Fruit fly (Drosophila melanogaster): Measurements from ENCODE around the gene Hmu.

The Hmu gene

DNA sequence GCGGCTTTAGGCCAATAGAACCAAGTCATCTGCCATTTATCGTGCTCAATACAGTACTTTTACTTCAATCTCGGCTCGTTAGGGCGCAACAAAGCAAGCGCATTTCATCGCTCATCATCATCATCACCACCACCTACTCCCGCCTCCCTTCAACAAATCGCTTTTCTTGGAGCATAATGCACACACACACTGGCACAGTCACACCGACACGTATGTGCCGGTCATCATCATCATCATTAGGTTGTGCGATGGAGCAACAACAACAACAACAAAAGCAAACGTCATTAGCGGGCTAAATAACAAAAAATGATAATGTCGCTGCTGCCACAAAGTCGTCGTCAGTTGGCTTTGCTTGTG lies 43.2 kb upstream of the Hmu start (continued):
- TF ChIP-seq CG3281 (GFP tag; optimal IDR thresholded peaks at IDR 0.05) (peak; percentile 5), HmgD (GFP tag; optimal IDR thresholded peaks at IDR 0.05) (no peak), Nf-YB (GFP tag; optimal IDR thresholded peaks at IDR 0.05) (peak; percentile 27), dimm (GFP tag; IDR thresholded peaks at IDR 0.05) (no peak), Blimp-1 (GFP tag; optimal IDR thresholded peaks at IDR 0.05) (peak; percentile 8), GATAe (GFP tag; conservative IDR thresholded peaks at IDR 0.05) (no peak), yki (optimal IDR thresholded peaks at IDR 0.05) (no peak), rib (GFP tag; IDR thresholded peaks at IDR 0.05) (0 out of 2 replicates have a peak, but pooled peaks have one; percentile 13), CG4730 (GFP tag; IDR thresholded peaks at IDR 0.05) (no peak), tgo (GFP tag; IDR thresholded peaks at IDR 0.05) (0 out of 3 replicates have a peak, but pooled peaks have one; percentile 19), abd-A (tag; optimal IDR thresholded peaks at IDR 0.05) (peak; percentile 26), Rfx (GFP tag; IDR thresholded peaks at IDR 0.05) (no peak), CG8924 (tag; optimal IDR thresholded peaks at IDR 0.05) (no peak), corto (GFP tag; optimal IDR thresholded peaks at IDR 0.05) (no peak), shn (GFP tag; optimal IDR thresholded peaks at IDR 0.05) (peak; percentile 49), ase (GFP tag; IDR thresholded peaks at IDR 0.05) (no peak), CG11723 (GFP tag; optimal IDR thresholded peaks at IDR 0.05) (no peak), CG6683 (GFP tag; optimal IDR thresholded peaks at IDR 0.05) (no peak), CG34422 (GFP tag; IDR thresholded peaks at IDR 0.05) (peak; percentile 56; the same call in 2 of the 3 replicates), Dp (GFP tag; optimal IDR thresholded peaks at IDR 0.05) (peak; percentile 16), dysf (GFP tag; IDR thresholded peaks at IDR 0.05) (no peak), gt (GFP tag; IDR thresholded peaks at IDR 0.05) (no peak), Mes4 (GFP tag; optimal IDR thresholded peaks at IDR 0.05) (no peak), pzg (GFP tag; optimal IDR thresholded peaks at IDR 0.05) (peak; percentile 10), Ets65A (GFP tag) (no peak), Myb (GFP tag; optimal IDR thresholded peaks at IDR 0.05) (peak; percentile 47), tup (GFP tag; optimal IDR thresholded peaks at IDR 0.05) (no peak), hbn (GFP tag; IDR thresholded peaks at IDR 0.05; ENCODE audit: partially characterized antibody) (no peak), Sox100B (GFP tag; optimal IDR thresholded peaks at IDR 0.05) (no peak), crol (GFP tag; IDR thresholded peaks at IDR 0.05) (peak; percentile 73), fd96Cb (tag; optimal IDR thresholded peaks at IDR 0.05) (no peak), CG10462 (GFP tag; optimal IDR thresholded peaks at IDR 0.05) (no peak), zf30C (GFP tag; optimal IDR thresholded peaks at IDR 0.05) (no peak), CG10274 (GFP tag; optimal IDR thresholded peaks at IDR 0.05) (no peak), Doc2 (GFP tag; IDR thresholded peaks at IDR 0.05) (no peak), CG10267 (tag; optimal IDR thresholded peaks at IDR 0.05) (no peak), CG6254 (GFP tag; optimal IDR thresholded peaks at IDR 0.05) (no peak), CG6791 (GFP tag; IDR thresholded peaks at IDR 0.05; ENCODE audit: partially characterized antibody) (no peak), mirr (GFP tag; optimal IDR thresholded peaks at IDR 0.05) (no peak), Ets97D (GFP tag; optimal IDR thresholded peaks at IDR 0.05) (no peak), CkIIα-i1 (GFP tag; IDR thresholded peaks at IDR 0.05) (no peak), CG33213 (GFP tag; optimal IDR thresholded peaks at IDR 0.05) (no peak), CG10366 (GFP tag; IDR thresholded peaks at IDR 0.05) (no peak), twi (tag; optimal IDR thresholded peaks at IDR 0.05) (no peak), Aef1 (GFP tag; IDR thresholded peaks at IDR 0.05) (no peak), Gug (GFP tag; IDR thresholded peaks at IDR 0.05) (no peak), pfk (GFP tag; optimal IDR thresholded peaks at IDR 0.05) (no peak), onecut (GFP tag; IDR thresholded peaks at IDR 0.05) (no peak), CG32767 (GFP tag; IDR thresholded peaks at IDR 0.05) (no peak), lab (GFP tag; optimal IDR thresholded peaks at IDR 0.05) (no peak), grau (tag; optimal IDR thresholded peaks at IDR 0.05) (peak; percentile 10), Scr (GFP tag; IDR thresholded peaks at IDR 0.05; ENCODE audit: partially characterized antibody) (no peak), Dip2 (GFP tag; IDR thresholded peaks at IDR 0.05) (no peak)

All from whole organism, embryonic.